Fruit fly (Drosophila melanogaster) whole organism, embryonic: ENCODE data around the gene Gdh.
A peak's percentile ranks its signal among the peaks of the same experiment; 100 is the strongest.

Experiments
- Awh ChIP-seq: fragments of 200-800 bp; sonication (Bioruptor generic); IDR thresholded peaks from 2 replicates; pipeline ENCODE4, ENCODE4 v1.3.6; 2022; ENCODE audit warnings: missing biosample characterization, missing genetic modification characterization
- Bteb2 ChIP-seq: fragments of 200-800 bp; sonication (Bioruptor generic); optimal IDR thresholded peaks from 2 replicates; lab custom pipeline; 2016; ENCODE audit warnings: missing biosample characterization, missing genetic modification characterization
- C15 ChIP-seq: fragments of 200-800 bp; sonication (Bioruptor generic); IDR thresholded peaks from 3 replicates; pipeline ENCODE4 v1.3.6; 2022; ENCODE audit warnings: missing biosample characterization, missing genetic modification characterization
- CG10321 ChIP-seq: fragments of 200-800 bp; sonication (Bioruptor generic); IDR thresholded peaks from 2 replicates; pipeline ENCODE4 v1.3.6; 2022; ENCODE audit warnings: missing biosample characterization, missing genetic modification characterization
- CG13775 ChIP-seq: fragments of 200-800 bp; sonication (Bioruptor generic); optimal IDR thresholded peaks from 3 replicates; lab custom pipeline; 2017; ENCODE audit warnings: missing biosample characterization, mild to moderate bottlenecking, missing genetic modification characterization
- CG14050 ChIP-seq: fragments of 200-800 bp; sonication (Bioruptor generic); IDR thresholded peaks from 3 replicates; pipeline ENCODE4 v1.3.6; 2022; ENCODE audit warnings: missing biosample characterization, missing genetic modification characterization
- CG14441 ChIP-seq: fragments of 200-800 bp; sonication (Bioruptor generic); IDR thresholded peaks from 2 replicates; pipeline ENCODE4 v1.3.6; 2022; ENCODE audit warnings: missing biosample characterization, missing genetic modification characterization
- CG15073 ChIP-seq: fragments of 200-800 bp; sonication (Bioruptor generic); optimal IDR thresholded peaks from 2 replicates; lab custom pipeline; 2016; ENCODE audit warnings: missing biosample characterization, missing genetic modification characterization
- CG15601 ChIP-seq: fragments of 200-800 bp; sonication (Bioruptor generic); optimal IDR thresholded peaks from 3 replicates; lab custom pipeline; 2019; ENCODE audit warnings: missing biosample characterization, mild to moderate bottlenecking, missing genetic modification characterization, moderate library complexity
- CG17359 ChIP-seq: fragments of 200-800 bp; sonication (Bioruptor generic); optimal IDR thresholded peaks from 3 replicates; lab custom pipeline; 2018; ENCODE audit warnings: missing biosample characterization, mild to moderate bottlenecking, missing genetic modification characterization, moderate library complexity
- CG17568 ChIP-seq: fragments of 200-800 bp; sonication (Bioruptor generic); optimal IDR thresholded peaks from 2 replicates; lab custom pipeline; 2018; ENCODE audit warnings: missing biosample characterization, mild to moderate bottlenecking, missing genetic modification characterization, moderate library complexity
- CG18262 ChIP-seq: fragments of 200-800 bp; optimal IDR thresholded peaks from 3 replicates; lab custom pipeline; 2019; ENCODE audit warnings: missing biosample characterization, mild to moderate bottlenecking, missing genetic modification characterization, moderate library complexity
- CG2678 ChIP-seq: fragments of 200-800 bp; sonication (Bioruptor generic); optimal IDR thresholded peaks from 3 replicates; lab custom pipeline; 2019; ENCODE audit warnings: missing biosample characterization, mild to moderate bottlenecking, missing genetic modification characterization, moderate library complexity
- CG2889 ChIP-seq: fragments of 200-800 bp; sonication (Bioruptor generic); IDR thresholded peaks from 3 replicates; pipeline ENCODE4 v1.3.6; 2022; ENCODE audit warnings: missing biosample characterization, missing genetic modification characterization
- CG30020 ChIP-seq: fragments of 200-800 bp; optimal IDR thresholded peaks from 2 replicates; lab custom pipeline; 2019; ENCODE audit warnings: missing biosample characterization, mild to moderate bottlenecking, missing genetic modification characterization, moderate library complexity
- CG31441 ChIP-seq: fragments of 200-800 bp; sonication (Bioruptor generic); IDR thresholded peaks from 2 replicates; pipeline ENCODE4 v1.3.6; 2022; ENCODE audit warnings: missing biosample characterization, missing genetic modification characterization
- CG3995 ChIP-seq: fragments of 200-800 bp; sonication (Bioruptor generic); optimal IDR thresholded peaks from 3 replicates; lab custom pipeline; 2016; ENCODE audit warnings: missing biosample characterization, missing genetic modification characterization
- CG43689 ChIP-seq: fragments of 200-800 bp; sonication (Bioruptor generic); IDR thresholded peaks from 2 replicates; pipeline ENCODE4 v1.3.6; 2022; ENCODE audit warnings: missing biosample characterization, missing genetic modification characterization
- CG5953 ChIP-seq: fragments of 200-800 bp; sonication (Bioruptor generic); IDR thresholded peaks from 2 replicates; pipeline ENCODE4 v1.3.6; 2022; ENCODE audit warnings: missing biosample characterization, missing genetic modification characterization
- CG7357 ChIP-seq: fragments of 200-800 bp; sonication (Bioruptor generic); IDR thresholded peaks from 3 replicates; pipeline ENCODE4 v1.3.6; 2022; ENCODE audit warnings: missing biosample characterization, missing genetic modification characterization
- CG7745 ChIP-seq: fragments of 200-800 bp; sonication (Bioruptor generic); optimal IDR thresholded peaks from 2 replicates; lab custom pipeline; 2018; ENCODE audit warnings: missing biosample characterization, mild to moderate bottlenecking, missing genetic modification characterization, moderate library complexity
- CG8388 ChIP-seq: fragments of 200-800 bp; sonication (Bioruptor generic); optimal IDR thresholded peaks from 2 replicates; lab custom pipeline; 2019; ENCODE audit warnings: missing biosample characterization, mild to moderate bottlenecking, missing genetic modification characterization, moderate library complexity
- CrebB ChIP-seq: fragments of 200-800 bp; sonication (Bioruptor generic); optimal IDR thresholded peaks from 3 replicates; lab custom pipeline; 2018; ENCODE audit warnings: missing biosample characterization, mild to moderate bottlenecking, missing genetic modification characterization
- D19A ChIP-seq: fragments of 200-800 bp; optimal IDR thresholded peaks from 3 replicates; lab custom pipeline; 2019; ENCODE audit warnings: missing biosample characterization, mild to moderate bottlenecking, missing genetic modification characterization, moderate library complexity
- HLH3B ChIP-seq: fragments of 200-800 bp; sonication (Bioruptor generic); IDR thresholded peaks from 2 replicates; pipeline ENCODE4 v1.3.6; 2022; ENCODE audit warnings: missing biosample characterization, missing genetic modification characterization
- Hmr ChIP-seq: fragments of 200-800 bp; sonication (Bioruptor generic); optimal IDR thresholded peaks from 3 replicates; lab custom pipeline; 2017; ENCODE audit warnings: mild to moderate bottlenecking, missing biosample characterization, missing genetic modification reagents, missing genetic modification characterization
- MBD-R2 ChIP-seq: fragments of 200-800 bp; sonication (Bioruptor generic); IDR thresholded peaks from 2 replicates; pipeline ENCODE4 v1.3.6; 2022; ENCODE audit warnings: missing biosample characterization, missing genetic modification characterization
- Meics ChIP-seq: fragments of 200-800 bp; sonication (Bioruptor generic); optimal IDR thresholded peaks from 2 replicates; lab custom pipeline; 2017; ENCODE audit warnings: missing biosample characterization, mild to moderate bottlenecking, missing genetic modification characterization
- Nf-YC ChIP-seq: fragments of 200-800 bp; optimal IDR thresholded peaks from 3 replicates; lab custom pipeline; 2019; ENCODE audit warnings: missing biosample characterization, mild to moderate bottlenecking, missing genetic modification characterization, moderate library complexity
- Trl ChIP-seq, 3 experiments: fragments of >200 bp in 2 of 3; fragments of 200-800 bp in 1 of 3; sonication (Bioruptor generic) in 1 of 3; optimal IDR thresholded peaks; 2 replicates in 1 of 3; 3 replicates in 2 of 3; lab custom pipeline; 2016 to 2017; ENCODE audit warnings: missing biosample characterization in 1 of 3, missing genetic modification characterization in 1 of 3
- Xrp1 ChIP-seq: fragments of 200-800 bp; sonication (Bioruptor generic); IDR thresholded peaks from 2 replicates; pipeline ENCODE4 v1.3.6; 2022; ENCODE audit warnings: missing biosample characterization, missing genetic modification characterization
- ab ChIP-seq: fragments of 200-800 bp; sonication (Bioruptor generic); optimal IDR thresholded peaks from 2 replicates; lab custom pipeline; 2016; ENCODE audit warnings: missing biosample characterization, missing genetic modification characterization
- ato ChIP-seq: fragments of 200-800 bp; sonication (Bioruptor generic); IDR thresholded peaks from 2 replicates; pipeline ENCODE4 v1.3.6; 2022; ENCODE audit warnings: missing biosample characterization, missing genetic modification characterization; ENCODE audit not compliant: partially characterized antibody
- bcd ChIP-seq: fragments of 200-800 bp; sonication (Bioruptor generic); optimal IDR thresholded peaks from 2 replicates; lab custom pipeline; 2017; ENCODE audit warnings: missing biosample characterization, mild to moderate bottlenecking, missing genetic modification characterization
- ci ChIP-seq: fragments of 200-800 bp; sonication (Bioruptor generic); IDR thresholded peaks from 3 replicates; pipeline ENCODE4 v1.3.6; 2022; ENCODE audit warnings: missing biosample characterization, missing genetic modification characterization
- fd3F ChIP-seq: fragments of 200-800 bp; sonication (Bioruptor generic); optimal IDR thresholded peaks from 2 replicates; lab custom pipeline; 2018; ENCODE audit warnings: missing biosample characterization, mild to moderate bottlenecking, missing genetic modification characterization, moderate library complexity
- gce ChIP-seq: fragments of 200-800 bp; sonication (Bioruptor generic); IDR thresholded peaks from 3 replicates; pipeline ENCODE4 v1.3.6; 2022; ENCODE audit warnings: missing biosample characterization, missing genetic modification characterization
- insv ChIP-seq, 2 experiments: fragments of 200-800 bp; sonication (Bioruptor generic); optimal IDR thresholded peaks; 3 replicates each; lab custom pipeline; 2016 to 2018; ENCODE audit warnings: missing biosample characterization in 2 of 2, missing genetic modification characterization in 2 of 2
- lov ChIP-seq, 2 experiments: fragments of 200-800 bp in 1 of 2; fragments of >200 bp in 1 of 2; sonication (Bioruptor generic) in 1 of 2; IDR thresholded peaks in 1 of 2; optimal IDR thresholded peaks in 1 of 2; 2 replicates in 1 of 2; 3 replicates in 1 of 2; pipeline versions ENCODE4 v1.3.6 to Lab custom; 2017 to 2022; ENCODE audit warnings: missing biosample characterization in 1 of 2, missing genetic modification characterization in 1 of 2
- pfk ChIP-seq: fragments of 200-800 bp; sonication (Bioruptor generic); optimal IDR thresholded peaks from 2 replicates; lab custom pipeline; 2018; ENCODE audit warnings: missing biosample characterization, mild to moderate bottlenecking, missing genetic modification characterization, moderate library complexity
- salm ChIP-seq: fragments of 200-800 bp; sonication (Bioruptor generic); optimal IDR thresholded peaks from 2 replicates; lab custom pipeline; 2018; ENCODE audit warnings: missing biosample characterization, mild to moderate bottlenecking, missing genetic modification characterization
- slbo ChIP-seq: fragments of 200-800 bp; sonication (Bioruptor generic); IDR thresholded peaks from 2 replicates; pipeline ENCODE4 v1.3.6; 2022; ENCODE audit warnings: missing biosample characterization, missing genetic modification characterization
- sqz ChIP-seq: fragments of 200-800 bp; sonication (Bioruptor generic); optimal IDR thresholded peaks from 3 replicates; lab custom pipeline; 2018; ENCODE audit warnings: missing biosample characterization, mild to moderate bottlenecking, missing genetic modification characterization
- sr ChIP-seq: fragments of 200-800 bp; sonication (Bioruptor generic); IDR thresholded peaks from 3 replicates; pipeline ENCODE4 v1.3.6; 2022; ENCODE audit warnings: missing biosample characterization, missing genetic modification characterization
- tgo ChIP-seq: fragments of 200-800 bp; sonication (Bioruptor generic); IDR thresholded peaks from 3 replicates; pipeline ENCODE4 v1.3.6; 2022; ENCODE audit warnings: missing biosample characterization, missing genetic modification characterization
- trem ChIP-seq: fragments of 200-800 bp; optimal IDR thresholded peaks from 3 replicates; lab custom pipeline; 2019; ENCODE audit warnings: missing biosample characterization, mild to moderate bottlenecking, missing genetic modification characterization, moderate library complexity
- unpg ChIP-seq: fragments of 200-800 bp; sonication (Bioruptor generic); optimal IDR thresholded peaks from 3 replicates; lab custom pipeline; 2018; ENCODE audit warnings: missing biosample characterization, mild to moderate bottlenecking, missing genetic modification characterization, moderate library complexity
- vnd ChIP-seq: fragments of 200-800 bp; sonication (Bioruptor generic); IDR thresholded peaks from 3 replicates; pipeline ENCODE4 v1.3.6; 2022; ENCODE audit warnings: missing biosample characterization, missing genetic modification characterization; ENCODE audit not compliant: partially characterized antibody
- vvl ChIP-seq: fragments of 200-800 bp; sonication (Bioruptor generic); IDR thresholded peaks from 2 replicates; pipeline ENCODE4 v1.3.6; 2022; ENCODE audit warnings: missing biosample characterization, missing genetic modification characterization

Gdh gene

DNA sequence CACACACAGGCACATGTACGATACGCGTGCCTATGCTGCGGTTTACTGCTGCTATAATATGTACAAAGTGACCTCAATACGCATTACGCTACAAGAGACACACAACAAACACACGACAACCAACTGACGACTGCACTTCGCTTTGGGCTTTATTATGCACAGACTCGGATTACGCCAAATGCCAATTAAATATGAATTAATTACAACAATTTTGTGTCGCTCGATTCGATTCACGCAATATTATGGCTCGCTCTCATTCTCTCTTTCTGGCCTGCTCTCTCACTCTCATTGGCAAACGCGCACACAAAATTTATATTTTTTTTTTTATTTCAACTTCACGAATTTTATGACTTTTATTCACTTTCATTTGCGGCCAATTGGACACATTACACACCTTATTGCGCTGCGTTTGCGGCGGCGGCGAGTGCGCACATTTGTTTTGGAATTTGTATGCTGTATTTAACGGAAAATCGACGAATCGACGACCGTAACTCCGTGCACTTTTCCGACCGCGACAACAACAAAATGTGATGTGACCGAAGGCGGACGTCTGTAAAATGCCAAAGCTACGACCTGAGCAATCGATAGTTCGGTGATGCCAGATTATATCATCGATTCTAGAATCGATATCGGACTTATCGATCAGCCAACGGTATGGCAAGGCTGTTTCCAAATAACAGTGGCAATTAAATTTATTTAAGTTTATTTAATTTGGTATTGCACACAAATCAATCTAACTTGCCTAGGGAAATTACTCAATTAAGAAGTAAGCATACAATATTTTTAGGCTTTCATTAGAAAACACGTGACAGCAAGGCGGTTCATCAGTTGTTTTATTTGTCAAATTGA is 20.2 kb downstream of the Gdh start, which contains the start of the genes sba and CG31141 (continued):
- TF ChIP-seq CG2678 (tag; lab: Kevin White, UChicago) = no peak
- no peak for TF ChIP-seq CG14441 (GFP tag; lab: Robert Waterston, UW)
- TF ChIP-seq CG30020 (tag; lab: Kevin White, UChicago) = no peak
- TF ChIP-seq gce (GFP tag; lab: Robert Waterston, UW) = no peak
- TF ChIP-seq CG43689 (GFP tag; lab: Robert Waterston, UW) = no peak
- TF ChIP-seq CG7357 (GFP tag; lab: Robert Waterston, UW) = no peak
- peak; percentile 83 for TF ChIP-seq CG17359 (tag; lab: Kevin White, UChicago)
- TF ChIP-seq CG8388 (GFP tag; lab: Kevin White, UChicago) = no peak
- peak; percentile 65 for TF ChIP-seq trem (tag; lab: Kevin White, UChicago)
- TF ChIP-seq CG15073 (GFP tag; lab: Kevin White, UChicago) = no peak
- no peak for TF ChIP-seq ab (GFP tag; lab: Kevin White, UChicago)
- no peak for TF ChIP-seq CG5953 (GFP tag; lab: Robert Waterston, UW)
- no peak for TF ChIP-seq Xrp1 (GFP tag; lab: Robert Waterston, UW)
- TF ChIP-seq ato (GFP tag; lab: Robert Waterston, UW) = peak; percentile 84
- TF ChIP-seq Hmr (GFP tag; lab: Kevin White, UChicago) = peak; percentile 29
- no peak for TF ChIP-seq sr (GFP tag; lab: Robert Waterston, UW)
- no peak for TF ChIP-seq Awh (GFP tag; lab: Robert Waterston, UW)
- no peak for TF ChIP-seq Bteb2 (GFP tag; lab: Kevin White, UChicago)
- no peak for TF ChIP-seq HLH3B (GFP tag; lab: Robert Waterston, UW)
- no peak for TF ChIP-seq pfk (GFP tag; lab: Kevin White, UChicago)
- TF ChIP-seq vvl (GFP tag; lab: Robert Waterston, UW) = peak; percentile 45
- no peak for TF ChIP-seq C15 (GFP tag; lab: Robert Waterston, UW)
- TF ChIP-seq CG18262 = peak; percentile 6
- peak in 1 of 2 experiments; percentile 4 for TF ChIP-seq insv (GFP tag; optimal IDR thresholded peaks at IDR 0.05; lab: Kevin White, UChicago)
- peak; percentile 77; the same call in 2 of the 3 replicates for TF ChIP-seq ci (GFP tag; lab: Robert Waterston, UW)
- no peak for TF ChIP-seq CG7745 (tag; lab: Kevin White, UChicago)
- no peak for TF ChIP-seq salm (tag; lab: Kevin White, UChicago)
- no peak for TF ChIP-seq bcd (GFP tag; lab: Kevin White, UChicago)
- TF ChIP-seq Trl (optimal IDR thresholded peaks at IDR 0.05; lab: Kevin White, UChicago) = peak; percentile 77 to 91
- no peak for TF ChIP-seq Trl (GFP tag; optimal IDR thresholded peaks at IDR 0.05; lab: Kevin White, UChicago)
- TF ChIP-seq CG2889 = no peak
- no peak for TF ChIP-seq lov (optimal IDR thresholded peaks at IDR 0.05; lab: Kevin White, UChicago)
- no peak for TF ChIP-seq lov (GFP tag; IDR thresholded peaks at IDR 0.05; lab: Robert Waterston, UW)
- TF ChIP-seq CG13775 (GFP tag; lab: Kevin White, UChicago) = no peak
- TF ChIP-seq sqz = peak; percentile 68
- no peak for TF ChIP-seq CG10321 (GFP tag; lab: Robert Waterston, UW)
- TF ChIP-seq unpg (GFP tag; lab: Kevin White, UChicago) = peak; percentile 10
- peak; percentile 51 for TF ChIP-seq CG17568 (GFP tag; lab: Kevin White, UChicago)
- peak; percentile 80 for TF ChIP-seq vnd (GFP tag; lab: Robert Waterston, UW)
- no peak for TF ChIP-seq CG14050 (GFP tag; lab: Robert Waterston, UW)
- peak; percentile 57 for TF ChIP-seq MBD-R2 (GFP tag; lab: Robert Waterston, UW)
- TF ChIP-seq Nf-YC (tag; lab: Kevin White, UChicago) = peak; percentile 2
- no peak for TF ChIP-seq fd3F (GFP tag; lab: Kevin White, UChicago)
- TF ChIP-seq slbo (GFP tag; lab: Robert Waterston, UW) = no peak
- TF ChIP-seq CG15601 (tag; lab: Kevin White, UChicago) = peak; percentile 56
- TF ChIP-seq Meics (GFP tag; lab: Kevin White, UChicago) = no peak
- no peak for TF ChIP-seq tgo
- TF ChIP-seq CG31441 (GFP tag; lab: Robert Waterston, UW) = no peak
- TF ChIP-seq CG3995 (GFP tag; lab: Kevin White, UChicago) = peak; percentile 17
- TF ChIP-seq CrebB (tag; lab: Kevin White, UChicago) = peak; percentile 52
- no peak for TF ChIP-seq D19A
